Worm (Caenorhabditis elegans): ENCODE results near the gene arrd-1.
A peak's percentile ranks its signal among the peaks of the same experiment; 100 is the strongest.

arrd-1 gene

DNA sequence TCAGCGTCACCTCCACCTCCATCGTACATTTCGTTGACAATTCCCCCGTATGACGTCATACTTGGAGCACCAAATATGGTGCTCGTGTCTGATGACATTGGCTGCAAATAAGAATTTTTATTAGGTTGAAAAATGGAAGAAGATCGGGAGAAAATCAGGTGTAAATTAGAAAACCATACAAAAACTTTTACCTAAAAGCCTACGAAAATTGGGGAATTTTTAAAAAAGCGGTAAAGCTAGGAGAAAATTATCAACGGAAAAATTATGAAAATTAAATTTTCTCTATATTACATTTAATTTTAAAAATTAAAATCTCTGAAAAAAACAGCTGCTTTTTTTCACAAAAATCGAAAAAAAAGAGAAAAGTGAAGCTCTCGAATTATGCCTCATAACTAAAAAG, 2.9 kb upstream of the arrd-1 start, which contains the start of gene T04B8.5:
TSS of gene T04B8.5 (minus strand) at position 101 of the 400 bp plus-strand sequence.
- TF ChIP-seq lin-39 (tag; optimal IDR thresholded peaks at IDR 0.05): no peak
- no peak for TF ChIP-seq unc-39 (tag; optimal IDR thresholded peaks at IDR 0.05)
- TF ChIP-seq lsy-12 (tag; optimal IDR thresholded peaks at IDR 0.05): no peak
- TF ChIP-seq eor-1 (tag; optimal IDR thresholded peaks at IDR 0.05): no peak
- TF ChIP-seq mml-1 (tag; optimal IDR thresholded peaks at IDR 0.05): no peak
- no peak for TF ChIP-seq ztf-11 (tag; optimal IDR thresholded peaks at IDR 0.05)
- no peak for TF ChIP-seq pqm-1 (tag; optimal IDR thresholded peaks at IDR 0.05)
- no peak for TF ChIP-seq aly-2 (tag; optimal IDR thresholded peaks at IDR 0.05)
- no peak for TF ChIP-seq nhr-67 (tag; optimal IDR thresholded peaks at IDR 0.05)
- TF ChIP-seq ztf-4 (tag; optimal IDR thresholded peaks at IDR 0.05): no peak
- no peak for TF ChIP-seq fkh-2 (tag; optimal IDR thresholded peaks at IDR 0.05)
- no peak for TF ChIP-seq nfya-1 (tag; optimal IDR thresholded peaks at IDR 0.05; ENCODE audit: insufficient read depth)
- no peak for TF ChIP-seq ceh-16 (tag; optimal IDR thresholded peaks at IDR 0.05)
- TF ChIP-seq lin-15B (tag; optimal IDR thresholded peaks at IDR 0.05): no peak
- no peak for TF ChIP-seq tbx-2 (tag; optimal IDR thresholded peaks at IDR 0.05)
- TF ChIP-seq nhr-12 (tag; optimal IDR thresholded peaks at IDR 0.05): no peak
- TF ChIP-seq unc-62 (GFP tag; optimal IDR thresholded peaks at IDR 0.05): no peak
- no peak for TF ChIP-seq ceh-82 (tag; optimal IDR thresholded peaks at IDR 0.05)
- no peak for TF ChIP-seq nhr-23 (tag; optimal IDR thresholded peaks at IDR 0.05)
- TF ChIP-seq jun-1 (tag; optimal IDR thresholded peaks at IDR 0.05): no peak

DNA sequence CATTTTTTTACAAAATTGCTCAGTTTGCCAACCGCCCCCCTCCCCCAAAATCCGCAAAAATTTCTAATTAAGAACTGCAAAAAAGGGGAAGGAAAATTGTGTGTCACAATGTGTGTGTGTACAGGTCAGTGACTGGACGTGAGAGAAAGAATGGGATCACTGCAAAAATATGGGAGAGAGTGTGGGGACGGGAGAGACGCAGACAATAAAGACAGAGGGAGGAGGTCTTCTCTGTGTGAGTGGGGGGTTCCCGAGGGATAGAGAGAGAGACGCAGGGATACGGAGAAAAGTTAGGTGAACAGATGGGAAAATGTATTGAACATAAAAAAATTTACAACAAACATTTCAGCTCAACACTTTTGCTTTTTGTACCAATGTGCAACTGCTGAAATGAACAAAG, 1.4 kb upstream of the arrd-1 start:
- TF ChIP-seq nhr-28 (tag; optimal IDR thresholded peaks at IDR 0.05) (no peak), nfya-1 (tag; optimal IDR thresholded peaks at IDR 0.05; ENCODE audit: insufficient read depth) (peak; percentile 33), nhr-23 (tag; optimal IDR thresholded peaks at IDR 0.05) (peak; percentile 72), jun-1 (tag; optimal IDR thresholded peaks at IDR 0.05) (peak; percentile 8), sea-2 (GFP tag; optimal IDR thresholded peaks at IDR 0.05) (no peak), nhr-25 (tag; optimal IDR thresholded peaks at IDR 0.05) (peak; percentile 48), pha-4 (tag; optimal IDR thresholded peaks at IDR 0.05) (peak; percentile 65), lin-39 (tag; optimal IDR thresholded peaks at IDR 0.05) (peak; percentile 41), hmg-11 (tag; optimal IDR thresholded peaks at IDR 0.05) (peak; percentile 86), unc-62 (GFP tag; optimal IDR thresholded peaks at IDR 0.05) (no peak)

DNA sequence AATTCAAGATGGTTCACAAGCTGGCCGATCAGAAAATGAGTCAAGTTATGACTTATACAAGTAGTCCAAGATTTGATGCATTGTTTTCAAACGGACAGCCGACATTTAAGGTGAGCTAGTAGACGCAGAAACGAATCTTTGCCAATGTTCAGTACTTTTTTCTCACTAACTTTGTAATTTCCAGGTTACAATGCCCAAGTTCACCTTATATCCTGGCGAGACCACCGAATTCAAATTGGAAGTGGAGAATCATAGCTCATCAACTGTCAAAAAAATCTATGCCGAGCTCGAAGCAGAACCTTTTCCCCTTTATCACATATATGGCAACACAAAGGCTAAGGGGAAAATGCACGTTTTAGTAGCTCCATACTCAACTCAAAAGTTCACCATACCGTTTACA, 608 bp downstream of the arrd-1 start:
- TF ChIP-seq egl-27 (tag; optimal IDR thresholded peaks at IDR 0.05) (no peak), ceh-16 (tag; optimal IDR thresholded peaks at IDR 0.05) (no peak)

DNA sequence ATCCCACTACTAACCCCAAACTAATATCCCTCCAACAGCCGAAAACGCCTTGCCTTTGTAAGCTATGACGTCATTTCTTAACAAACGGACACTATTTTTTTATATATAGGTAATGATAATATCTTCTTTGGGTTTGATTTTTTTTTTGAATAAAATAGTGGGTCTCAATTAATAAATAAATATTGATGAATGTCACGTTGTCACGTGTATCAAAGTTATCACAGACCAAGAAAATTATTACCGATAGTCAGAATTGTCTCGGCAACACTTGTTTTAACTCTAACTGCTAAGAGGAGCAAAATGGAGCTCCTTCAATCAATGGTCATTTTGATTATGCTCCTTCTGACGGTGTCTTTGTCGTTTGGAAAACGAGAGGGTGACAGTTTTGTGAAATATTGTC, 6.7 kb downstream of the arrd-1 start, which contains the start of gene T04B8.1:
TSS of gene T04B8.1 (plus strand) at position 301 of the 400 bp plus-strand sequence.
- TF ChIP-seq daf-12 (tag; optimal IDR thresholded peaks at IDR 0.05): no peak

DNA sequence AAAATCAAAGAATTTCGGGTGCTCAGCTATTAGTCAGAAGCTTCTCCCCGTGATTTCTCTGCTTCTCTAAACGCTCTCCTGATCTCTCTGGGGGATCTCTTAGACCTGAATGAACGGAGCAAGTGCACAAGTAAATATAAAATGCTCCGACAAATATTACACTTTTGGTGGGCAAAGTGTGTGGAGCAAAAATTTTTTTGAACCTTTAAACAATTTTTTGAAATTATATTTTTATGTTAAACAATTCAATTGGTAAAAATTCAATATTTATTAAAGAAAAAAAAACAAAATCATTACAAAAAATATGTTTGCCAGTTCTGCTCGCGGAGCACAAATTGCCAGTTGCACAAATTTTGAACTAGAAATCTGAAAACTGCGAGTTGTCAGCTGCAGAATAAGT, 12.2 kb downstream of the arrd-1 start, which contains the start of gene K07E8.6:
TSS of gene K07E8.6 (minus strand) at position 101 of the 400 bp plus-strand sequence.
- TF ChIP-seq nhr-237 (tag; optimal IDR thresholded peaks at IDR 0.05) (no peak), nfya-1 (tag; optimal IDR thresholded peaks at IDR 0.05; ENCODE audit: insufficient read depth) (peak; percentile 26)

DNA sequence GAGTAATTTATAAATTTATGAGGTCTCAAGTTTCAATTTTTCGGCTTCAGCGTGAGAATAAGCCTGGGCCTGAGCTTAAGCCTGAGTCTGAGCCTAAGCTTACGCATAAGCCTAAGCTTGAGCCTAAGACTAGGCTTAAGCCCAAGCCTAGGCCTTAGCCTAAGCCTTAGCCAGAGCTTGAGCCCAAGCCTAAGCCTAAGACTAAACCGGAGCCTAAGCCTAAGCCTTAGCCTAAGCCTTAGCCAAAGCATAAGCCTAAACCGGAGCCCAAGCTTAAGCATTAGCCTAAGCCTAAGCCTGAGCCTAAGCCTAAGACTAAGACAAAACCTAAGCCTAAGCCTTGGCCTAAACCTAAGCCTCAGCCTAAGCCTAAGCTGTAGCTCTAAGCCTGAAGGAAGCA, 16.4 kb downstream of the arrd-1 start:
- TF ChIP-seq nhr-43 (tag; optimal IDR thresholded peaks at IDR 0.05; ENCODE audit: poor library complexity, severe bottlenecking) (no peak), tbx-2 (tag; optimal IDR thresholded peaks at IDR 0.05) (no peak), daf-12 (tag; optimal IDR thresholded peaks at IDR 0.05) (no peak)

DNA sequence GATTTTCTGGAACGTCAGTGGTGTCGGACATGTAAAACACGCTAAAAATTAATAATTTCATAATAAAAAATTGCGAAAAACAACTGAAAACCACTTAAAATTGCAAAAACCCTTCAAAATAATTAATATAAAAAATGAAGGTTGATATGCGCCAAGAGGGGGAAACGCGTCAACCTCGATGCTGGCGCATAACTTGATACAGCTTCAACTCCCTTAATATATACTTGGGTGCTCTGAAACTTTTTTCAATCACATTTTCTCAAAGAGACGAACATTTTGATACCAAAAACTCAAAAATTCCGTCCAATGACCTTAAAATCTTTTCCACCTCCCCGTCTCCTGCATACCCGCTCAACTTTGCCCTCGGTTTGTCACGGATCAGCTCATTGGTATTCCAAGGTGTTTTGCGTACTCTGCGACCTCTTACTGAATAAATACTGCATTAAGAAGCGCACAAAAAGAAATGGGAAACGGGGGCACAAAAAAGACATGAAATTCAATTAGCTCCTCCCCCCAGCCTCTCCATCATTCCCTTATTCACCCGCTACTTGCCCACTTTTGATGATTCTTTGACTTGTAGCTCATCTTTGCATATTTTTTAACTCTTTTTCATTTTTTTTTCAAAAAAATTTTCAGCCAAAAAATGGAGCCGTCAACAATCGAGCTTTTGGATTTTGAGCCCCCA, 23.2 kb downstream of the arrd-1 start, which contains the start of the genes K07E8.7 and frpr-14:
TSS of gene K07E8.7 (minus strand) at position 47 of the 685 bp plus-strand sequence.
TSS of gene frpr-14 (plus strand) at position 635 of the 685 bp plus-strand sequence.
- no peak for TF ChIP-seq nhr-11 (tag; optimal IDR thresholded peaks at IDR 0.05)
- peak; percentile 39 for TF ChIP-seq nfya-1 (tag; optimal IDR thresholded peaks at IDR 0.05; ENCODE audit: insufficient read depth)
- TF ChIP-seq fos-1 (tag; optimal IDR thresholded peaks at IDR 0.05): no peak
- TF ChIP-seq ceh-28 (tag; optimal IDR thresholded peaks at IDR 0.05): no peak
- TF ChIP-seq nhr-25 (tag; optimal IDR thresholded peaks at IDR 0.05): no peak
- no peak for TF ChIP-seq sea-2 (GFP tag; optimal IDR thresholded peaks at IDR 0.05)

All from whole organism, L3 larva.